Worm (Caenorhabditis elegans): ENCODE data around the gene gtbp-1.

The gtbp-1 gene

ce11 chrIV:10151439-10151997 is 22.8 kb upstream of the gtbp-1 start, which contains the start of gene copg-1 (continued):
- TF ChIP-seq nhr-120 (GFP tag; IDR thresholded peaks at IDR 0.05) (no peak), ztf-26 (tag; optimal IDR thresholded peaks at IDR 0.05) (no peak), dpl-1 (GFP tag; optimal IDR thresholded peaks at IDR 0.05) (peak; percentile 24), Y95B8A.8 (GFP tag; IDR thresholded peaks at IDR 0.05) (no peak), ztf-6 (GFP tag; IDR thresholded peaks at IDR 0.05) (no peak), ztf-22 (GFP tag; optimal IDR thresholded peaks at IDR 0.05) (no peak), tbx-9 (tag; optimal IDR thresholded peaks at IDR 0.05; ENCODE audit: borderline replicate concordance) (no peak), mxl-1 (tag; optimal IDR thresholded peaks at IDR 0.05) (no peak), egl-18 (GFP tag; IDR thresholded peaks at IDR 0.05) (no peak), hlh-12 (tag; optimal IDR thresholded peaks at IDR 0.05) (no peak)

ce11 chrIV:10150552-10151004 is 21.8 kb upstream of the gtbp-1 start, which contains the start of gene tsp-12:
Gene tsp-12, minus strand, starts transcription at chrIV:10150602.
- TF ChIP-seq chd-7 (tag; optimal IDR thresholded peaks at IDR 0.05) (no peak), gei-17 (GFP tag; optimal IDR thresholded peaks at IDR 0.05) (no peak), hrde-1 (tag; optimal IDR thresholded peaks at IDR 0.05; ENCODE audit: borderline replicate concordance) (no peak), ceh-100 (GFP tag; IDR thresholded peaks at IDR 0.05) (no peak), tbp1 (GFP tag; optimal IDR thresholded peaks at IDR 0.05) (no peak), ztf-18 (tag; optimal IDR thresholded peaks at IDR 0.05) (no peak), C06A6.2 (GFP tag; conservative IDR thresholded peaks at IDR 0.05) (no peak), let-526 (GFP tag; IDR thresholded peaks at IDR 0.05) (no peak), ets-4 (GFP tag; optimal IDR thresholded peaks at IDR 0.05) (no peak), xnd-1 (tag; optimal IDR thresholded peaks at IDR 0.05) (no peak), lir-1 (GFP tag; conservative IDR thresholded peaks at IDR 0.05) (no peak), let-607 (tag; optimal IDR thresholded peaks at IDR 0.05) (no peak), tlf-1 (GFP tag; optimal IDR thresholded peaks at IDR 0.05) (no peak), him-1 (tag; optimal IDR thresholded peaks at IDR 0.05) (no peak), ekl-4 (GFP tag; IDR thresholded peaks at IDR 0.05) (no peak), unc-130 (GFP tag; optimal IDR thresholded peaks at IDR 0.05) (no peak), attf-6 (GFP tag; IDR thresholded peaks at IDR 0.05) (no peak), F52B5.7 (tag; optimal IDR thresholded peaks at IDR 0.05) (no peak)

- TF ChIP-seq ZK185.1 (tag; optimal IDR thresholded peaks at IDR 0.05; ENCODE audit: poor library complexity, severe bottlenecking) (no peak), ceh-79 (tag; optimal IDR thresholded peaks at IDR 0.05) (no peak), sea-2 (GFP tag; IDR thresholded peaks at IDR 0.05) (no peak), bed-1 (GFP tag; IDR thresholded peaks at IDR 0.05) (no peak), hlh-12 (tag; optimal IDR thresholded peaks at IDR 0.05) (no peak), dpl-1 (GFP tag; optimal IDR thresholded peaks at IDR 0.05) (no peak), lin-35 (GFP tag; optimal IDR thresholded peaks at IDR 0.05) (no peak), sdz-38 (tag; optimal IDR thresholded peaks at IDR 0.05) (no peak), madf-6 (GFP tag; IDR thresholded peaks at IDR 0.05) (no peak; the same call in 1 of the 2 replicates), egl-18 (GFP tag; IDR thresholded peaks at IDR 0.05) (no peak), dpff-1 (tag; optimal IDR thresholded peaks at IDR 0.05) (no peak), hlh-26 (GFP tag; conservative IDR thresholded peaks at IDR 0.05) (no peak)
Measured at ce11 chrIV:10148938-10149337, 20.2 kb upstream of the gtbp-1 start, which contains the start of gene pigs-1. Gene pigs-1, minus strand, starts transcription at chrIV:10149038.

Data from whole organism, young adult.